Fruit fly (Drosophila melanogaster) whole organism, embryonic: Measurements from ENCODE around the gene eIF2Bepsilon.
A peak's percentile ranks its signal among the peaks of the same experiment; 100 is the strongest.

Source experiments
- Atf3 ChIP-seq: fragments of 200-800 bp; sonication (Bioruptor generic); optimal IDR thresholded peaks from 3 replicates; lab custom pipeline; 2016; ENCODE audit warnings: missing biosample characterization, missing genetic modification characterization
- B-H2 ChIP-seq: fragments of 200-800 bp; sonication (Bioruptor generic); optimal IDR thresholded peaks from 2 replicates; lab custom pipeline; 2018; ENCODE audit warnings: missing biosample characterization, mild to moderate bottlenecking, missing genetic modification characterization
- Bgb ChIP-seq: fragments of 200-800 bp; sonication (Bioruptor generic); IDR thresholded peaks from 2 replicates; pipeline ENCODE4 v1.3.6; 2022; ENCODE audit warnings: missing biosample characterization, missing genetic modification characterization; ENCODE audit not compliant: partially characterized antibody
- CG10462 ChIP-seq: fragments of 200-800 bp; sonication (Bioruptor generic); optimal IDR thresholded peaks from 2 replicates; lab custom pipeline; 2016; ENCODE audit warnings: missing biosample characterization, missing genetic modification characterization
- CG10543 ChIP-seq: fragments of 200-800 bp; sonication (Bioruptor generic); optimal IDR thresholded peaks from 3 replicates; lab custom pipeline; 2017; ENCODE audit warnings: missing biosample characterization, mild to moderate bottlenecking, missing genetic modification characterization, moderate library complexity
- CG10959 ChIP-seq: fragments of 200-800 bp; sonication (Bioruptor generic); IDR thresholded peaks from 2 replicates; pipeline ENCODE4 v1.3.6; 2022; ENCODE audit warnings: missing biosample characterization, missing genetic modification characterization
- CG12744 ChIP-seq: fragments of 200-800 bp; sonication (Bioruptor generic); optimal IDR thresholded peaks from 2 replicates; lab custom pipeline; 2016; ENCODE audit warnings: missing biosample characterization, missing genetic modification characterization
- CG13624 ChIP-seq: fragments of 200-800 bp; sonication (Bioruptor generic); optimal IDR thresholded peaks from 2 replicates; lab custom pipeline; 2016; ENCODE audit warnings: missing biosample characterization, missing genetic modification characterization
- CG14050 ChIP-seq: fragments of 200-800 bp; sonication (Bioruptor generic); IDR thresholded peaks from 3 replicates; pipeline ENCODE4 v1.3.6; 2022; ENCODE audit warnings: missing biosample characterization, missing genetic modification characterization
- CG14710 ChIP-seq: fragments of 200-800 bp; sonication (Bioruptor generic); optimal IDR thresholded peaks from 3 replicates; lab custom pipeline; 2019; ENCODE audit warnings: missing biosample characterization, mild to moderate bottlenecking, missing genetic modification characterization, moderate library complexity
- CG2120 ChIP-seq: fragments of 200-800 bp; sonication (Bioruptor generic); optimal IDR thresholded peaks from 3 replicates; lab custom pipeline; 2016; ENCODE audit warnings: missing biosample characterization, missing genetic modification characterization
- CG2712 ChIP-seq: fragments of 200-800 bp; optimal IDR thresholded peaks from 3 replicates; lab custom pipeline; 2019; ENCODE audit warnings: missing biosample characterization, mild to moderate bottlenecking, missing genetic modification characterization, moderate library complexity
- CG2875 ChIP-seq: fragments of 200-800 bp; sonication (Bioruptor generic); optimal IDR thresholded peaks from 2 replicates; lab custom pipeline; 2017; ENCODE audit warnings: missing biosample characterization, mild to moderate bottlenecking, missing genetic modification characterization, missing genetic modification reagents
- CG30020 ChIP-seq: fragments of 200-800 bp; optimal IDR thresholded peaks from 2 replicates; lab custom pipeline; 2019; ENCODE audit warnings: missing biosample characterization, mild to moderate bottlenecking, missing genetic modification characterization, moderate library complexity
- CG31365 ChIP-seq: fragments of 200-800 bp; sonication (Bioruptor generic); optimal IDR thresholded peaks from 2 replicates; lab custom pipeline; 2018; ENCODE audit warnings: missing biosample characterization, mild to moderate bottlenecking, missing genetic modification characterization
- CG4328 ChIP-seq: fragments of 200-800 bp; sonication (Bioruptor generic); optimal IDR thresholded peaks from 3 replicates; lab custom pipeline; 2017; ENCODE audit warnings: missing biosample characterization, missing genetic modification reagents, missing genetic modification characterization
- CG4707 ChIP-seq: fragments of 200-800 bp; sonication (Bioruptor generic); optimal IDR thresholded peaks from 2 replicates; lab custom pipeline; 2018; ENCODE audit warnings: missing biosample characterization, mild to moderate bottlenecking, missing genetic modification characterization, moderate library complexity
- CG4730 ChIP-seq: fragments of 200-800 bp; sonication (Bioruptor generic); IDR thresholded peaks from 2 replicates; pipeline ENCODE4 v1.3.6; 2022; ENCODE audit warnings: missing biosample characterization, missing genetic modification characterization
- CG4820 ChIP-seq: fragments of 200-800 bp; sonication (Bioruptor generic); optimal IDR thresholded peaks from 3 replicates; lab custom pipeline; 2016; ENCODE audit warnings: missing biosample characterization, missing genetic modification characterization
- CG4854 ChIP-seq: fragments of 200-800 bp; sonication (Bioruptor generic); optimal IDR thresholded peaks from 2 replicates; lab custom pipeline; 2016; ENCODE audit warnings: missing biosample characterization, missing genetic modification characterization, inconsistent platforms
- CG6765 ChIP-seq: fragments of 200-800 bp; sonication (Bioruptor generic); optimal IDR thresholded peaks from 3 replicates; lab custom pipeline; 2017; ENCODE audit warnings: missing biosample characterization, mild to moderate bottlenecking, missing genetic modification characterization
- CG6791 ChIP-seq: fragments of 200-800 bp; sonication (Bioruptor generic); IDR thresholded peaks from 3 replicates; pipeline ENCODE4 v1.3.6; 2022; ENCODE audit warnings: missing biosample characterization, missing genetic modification characterization; ENCODE audit not compliant: partially characterized antibody
- CG6854 ChIP-seq: fragments of 200-800 bp; sonication (Bioruptor generic); optimal IDR thresholded peaks from 3 replicates; lab custom pipeline; 2017; ENCODE audit warnings: missing biosample characterization, mild to moderate bottlenecking, missing genetic modification characterization
- CkIIα-i1 ChIP-seq: fragments of 200-800 bp; sonication (Bioruptor generic); IDR thresholded peaks from 2 replicates; pipeline ENCODE4 v1.3.6; 2022; ENCODE audit warnings: missing biosample characterization, missing genetic modification characterization
- Dbx ChIP-seq: fragments of 200-800 bp; sonication (Bioruptor generic); IDR thresholded peaks from 3 replicates; pipeline ENCODE4 v1.3.6; 2022; ENCODE audit warnings: missing biosample characterization, missing genetic modification characterization
- Fer3 ChIP-seq: fragments of 200-800 bp; sonication (Bioruptor generic); optimal IDR thresholded peaks from 2 replicates; lab custom pipeline; 2018; ENCODE audit warnings: missing biosample characterization, mild to moderate bottlenecking, missing genetic modification characterization, moderate library complexity
- GATAe ChIP-seq: fragments of 200-800 bp; sonication (Bioruptor generic); conservative IDR thresholded peaks from 2 replicates; pipeline ENCODE4 v1.3.6; 2022; ENCODE audit warnings: missing biosample characterization, missing genetic modification characterization
- HLH3B ChIP-seq: fragments of 200-800 bp; sonication (Bioruptor generic); IDR thresholded peaks from 2 replicates; pipeline ENCODE4 v1.3.6; 2022; ENCODE audit warnings: missing biosample characterization, missing genetic modification characterization
- Hr78 ChIP-seq, 2 experiments: fragments of 200-800 bp in 1 of 2; fragments of >200 bp in 1 of 2; sonication (Bioruptor generic) in 1 of 2; optimal IDR thresholded peaks; 2 replicates each; lab custom pipeline; 2017 to 2019; ENCODE audit warnings: missing biosample characterization in 2 of 2, missing genetic modification characterization in 2 of 2, mild to moderate bottlenecking in 1 of 2, moderate library complexity in 1 of 2
- MBD-R2 ChIP-seq: fragments of 200-800 bp; sonication (Bioruptor generic); IDR thresholded peaks from 2 replicates; pipeline ENCODE4 v1.3.6; 2022; ENCODE audit warnings: missing biosample characterization, missing genetic modification characterization
- Six4 ChIP-seq: fragments of 200-800 bp; sonication (Bioruptor generic); optimal IDR thresholded peaks from 2 replicates; lab custom pipeline; 2016; ENCODE audit warnings: missing biosample characterization, missing genetic modification characterization
- Spps ChIP-seq: fragments of 200-800 bp; sonication (Bioruptor generic); optimal IDR thresholded peaks from 2 replicates; lab custom pipeline; 2018; ENCODE audit warnings: missing biosample characterization, mild to moderate bottlenecking, missing genetic modification characterization
- Ssrp ChIP-seq: fragments of 200-800 bp; sonication (Bioruptor generic); optimal IDR thresholded peaks from 2 replicates; lab custom pipeline; 2018; ENCODE audit warnings: missing biosample characterization, mild to moderate bottlenecking, missing genetic modification characterization, moderate library complexity
- TFAM ChIP-seq: fragments of 200-800 bp; sonication (Bioruptor generic); optimal IDR thresholded peaks from 2 replicates; lab custom pipeline; 2017; ENCODE audit warnings: missing biosample characterization, missing genetic modification characterization, inconsistent platforms
- cas ChIP-seq: fragments of 200-800 bp; sonication (Bioruptor generic); IDR thresholded peaks from 2 replicates; pipeline ENCODE4 v1.3.6; 2022; ENCODE audit warnings: missing biosample characterization, missing genetic modification characterization
- fd64A ChIP-seq: fragments of 200-800 bp; sonication (Bioruptor generic); optimal IDR thresholded peaks from 3 replicates; lab custom pipeline; 2018; ENCODE audit warnings: missing biosample characterization, mild to moderate bottlenecking, missing genetic modification characterization
- grau ChIP-seq: fragments of 200-800 bp; optimal IDR thresholded peaks from 3 replicates; lab custom pipeline; 2019; ENCODE audit warnings: missing biosample characterization, mild to moderate bottlenecking, missing genetic modification characterization, moderate library complexity
- knrl ChIP-seq: fragments of 200-800 bp; sonication (Bioruptor generic); IDR thresholded peaks from 3 replicates; pipeline ENCODE4 v1.3.6; 2022; ENCODE audit warnings: missing biosample characterization, missing genetic modification characterization; ENCODE audit not compliant: partially characterized antibody
- lbe ChIP-seq: fragments of 200-800 bp; sonication (Bioruptor generic); optimal IDR thresholded peaks from 2 replicates; lab custom pipeline; 2016; ENCODE audit warnings: missing biosample characterization, mild to moderate bottlenecking, missing genetic modification characterization
- nmo ChIP-seq: fragments of 200-800 bp; sonication (Bioruptor generic); optimal IDR thresholded peaks from 2 replicates; lab custom pipeline; 2018; ENCODE audit warnings: missing biosample characterization, mild to moderate bottlenecking, missing genetic modification characterization, moderate library complexity
- pho ChIP-seq: fragments of 200-800 bp; sonication (Bioruptor generic); optimal IDR thresholded peaks from 2 replicates; lab custom pipeline; 2016; ENCODE audit warnings: missing biosample characterization, missing genetic modification characterization
- pum ChIP-seq: fragments of 200-800 bp; sonication (Bioruptor generic); optimal IDR thresholded peaks from 2 replicates; lab custom pipeline; 2016; ENCODE audit warnings: missing biosample characterization, missing genetic modification characterization
- sens-2 ChIP-seq: fragments of 200-800 bp; sonication (Bioruptor generic); IDR thresholded peaks from 2 replicates; pipeline ENCODE4 v1.3.6; 2022; ENCODE audit warnings: missing biosample characterization, missing genetic modification characterization
- shn ChIP-seq: fragments of 200-800 bp; sonication (Bioruptor generic); optimal IDR thresholded peaks from 3 replicates; lab custom pipeline; 2016; ENCODE audit warnings: missing biosample characterization, missing genetic modification characterization
- sqz ChIP-seq: fragments of 200-800 bp; sonication (Bioruptor generic); optimal IDR thresholded peaks from 3 replicates; lab custom pipeline; 2018; ENCODE audit warnings: missing biosample characterization, mild to moderate bottlenecking, missing genetic modification characterization
- sr ChIP-seq: fragments of 200-800 bp; sonication (Bioruptor generic); IDR thresholded peaks from 3 replicates; pipeline ENCODE4 v1.3.6; 2022; ENCODE audit warnings: missing biosample characterization, missing genetic modification characterization
- stc ChIP-seq: fragments of 200-800 bp; sonication (Bioruptor generic); IDR thresholded peaks from 2 replicates; pipeline ENCODE4 v1.3.6; 2022; ENCODE audit warnings: missing biosample characterization, missing genetic modification characterization
- tx ChIP-seq: fragments of 200-800 bp; sonication (Bioruptor generic); optimal IDR thresholded peaks from 2 replicates; lab custom pipeline; 2016; ENCODE audit warnings: missing biosample characterization, missing genetic modification characterization
- usp ChIP-seq: fragments of >200 bp; optimal IDR thresholded peaks from 2 replicates; lab custom pipeline; 2017; ENCODE audit warnings: missing biosample characterization, missing genetic modification characterization
- wdn ChIP-seq: fragments of 200-800 bp; sonication (Bioruptor generic); IDR thresholded peaks from 2 replicates; pipeline ENCODE4 v1.3.6; 2022; ENCODE audit warnings: missing biosample characterization, missing genetic modification characterization
- zfh2 ChIP-seq: fragments of 200-800 bp; sonication (Bioruptor generic); optimal IDR thresholded peaks from 2 replicates; lab custom pipeline; 2016; ENCODE audit warnings: missing biosample characterization, missing genetic modification characterization

Gene eIF2Bepsilon

dm6 chrX:1907727-1908264, 14.9 kb downstream of the eIF2Bepsilon start, which contains the start of gene mip130 (continued):
- no peak for TF ChIP-seq fd64A
- no peak for TF ChIP-seq pum (GFP tag; lab: Kevin White, UChicago)
- TF ChIP-seq Atf3, result no peak
- peak; percentile 57 for TF ChIP-seq grau
- no peak for TF ChIP-seq GATAe (GFP tag; lab: Robert Waterston, UW)
- TF ChIP-seq sens-2 (GFP tag; lab: Robert Waterston, UW), result no peak
- TF ChIP-seq CG12744 (GFP tag; lab: Kevin White, UChicago), result no peak
- TF ChIP-seq CG4328 (GFP tag; lab: Kevin White, UChicago), result no peak
- TF ChIP-seq CG2875, result no peak
- peak; percentile 62 for TF ChIP-seq MBD-R2 (GFP tag; lab: Robert Waterston, UW)
- peak; percentile 21 for TF ChIP-seq zfh2 (GFP tag; lab: Kevin White, UChicago)
- TF ChIP-seq Ssrp (tag; lab: Kevin White, UChicago), result peak; percentile 48
- 0 out of 3 replicates have a peak, but pooled peaks have one; percentile 27 for TF ChIP-seq CG14050 (GFP tag; lab: Robert Waterston, UW)
- peak; percentile 12 for TF ChIP-seq CG30020 (tag; lab: Kevin White, UChicago)
- TF ChIP-seq pho (GFP tag; lab: Kevin White, UChicago), result no peak
- TF ChIP-seq CG14710 (tag; lab: Kevin White, UChicago), result peak; percentile 32
- TF ChIP-seq CG6791 (GFP tag; lab: Robert Waterston, UW), result peak; percentile 73
- peak; percentile 50; the same call in 1 of the 2 replicates for TF ChIP-seq HLH3B (GFP tag; lab: Robert Waterston, UW)
- TF ChIP-seq cas (GFP tag; lab: Robert Waterston, UW), result no peak
- TF ChIP-seq CG31365 (tag; lab: Kevin White, UChicago), result no peak
- TF ChIP-seq Bgb (GFP tag; lab: Robert Waterston, UW), result peak; percentile 68
- TF ChIP-seq Six4 (GFP tag; lab: Kevin White, UChicago), result no peak
- TF ChIP-seq CG10543 (GFP tag; lab: Kevin White, UChicago), result peak; percentile 60
- TF ChIP-seq CG6854 (GFP tag; lab: Kevin White, UChicago), result no peak
- no peak for TF ChIP-seq usp (GFP tag; lab: Kevin White, UChicago)
- TF ChIP-seq CG10959 (GFP tag; lab: Robert Waterston, UW), result no peak
- no peak for TF ChIP-seq TFAM (GFP tag; lab: Kevin White, UChicago)
- TF ChIP-seq nmo, result peak; percentile 66
- peak; percentile 0 for TF ChIP-seq B-H2 (GFP tag; lab: Kevin White, UChicago)
- TF ChIP-seq CG4854 (GFP tag; lab: Kevin White, UChicago), result no peak
- no peak for TF ChIP-seq CG6765
- peak; percentile 57 for TF ChIP-seq CG2120 (GFP tag; lab: Kevin White, UChicago)
- no peak for TF ChIP-seq Dbx
- peak; percentile 57 for TF ChIP-seq CG13624
- TF ChIP-seq Fer3 (tag; lab: Kevin White, UChicago), result peak; percentile 13
- no peak for TF ChIP-seq stc (GFP tag; lab: Robert Waterston, UW)
- no peak for TF ChIP-seq shn
- peak; percentile 17 for TF ChIP-seq CG4820 (GFP tag; lab: Kevin White, UChicago)
- no peak for TF ChIP-seq Hr78 (GFP tag; optimal IDR thresholded peaks at IDR 0.05; lab: Kevin White, UChicago)
- TF ChIP-seq CG2712 (tag; lab: Kevin White, UChicago), result peak; percentile 56
- TF ChIP-seq tx (GFP tag; lab: Kevin White, UChicago), result no peak
- TF ChIP-seq sqz (GFP tag; lab: Kevin White, UChicago), result peak; percentile 88
- TF ChIP-seq lbe (GFP tag; lab: Kevin White, UChicago), result no peak
- TF ChIP-seq knrl (GFP tag; lab: Robert Waterston, UW), result peak; percentile 74; the same call in 2 of the 3 replicates
- no peak for TF ChIP-seq wdn (GFP tag; lab: Robert Waterston, UW)
- TF ChIP-seq CG10462 (GFP tag; lab: Kevin White, UChicago), result no peak
- TF ChIP-seq sr (GFP tag; lab: Robert Waterston, UW), result no peak
- no peak for TF ChIP-seq CkIIα-i1 (GFP tag; lab: Robert Waterston, UW)
- no peak for TF ChIP-seq CG4707
- TF ChIP-seq Spps (tag; lab: Kevin White, UChicago), result no peak
- TF ChIP-seq CG4730, result 0 out of 2 replicates have a peak, but pooled peaks have one; percentile 10
